Fruit fly (Drosophila melanogaster): Measurements from ENCODE around the gene pcx.

- no peak for TF ChIP-seq Abd-B (GFP tag; optimal IDR thresholded peaks at IDR 0.05)
- TF ChIP-seq Dif (GFP tag; optimal IDR thresholded peaks at IDR 0.05; ENCODE audit: partially characterized antibody), result no peak
- no peak for TF ChIP-seq h (GFP tag; optimal IDR thresholded peaks at IDR 0.05)
- no peak for TF ChIP-seq pan (optimal IDR thresholded peaks at IDR 0.05)
- TF ChIP-seq psq (GFP tag; optimal IDR thresholded peaks at IDR 0.05), result no peak
- no peak for TF ChIP-seq Sp1 (GFP tag; optimal IDR thresholded peaks at IDR 0.05)
- TF ChIP-seq Mio (GFP tag; optimal IDR thresholded peaks at IDR 0.05), result no peak
Measured at dm6 chrX:2180750-2181261, 44.3 kb upstream of the pcx start, which contains the start of gene pn.

Data from whole organism, wandering third instar larva.